Worm (Caenorhabditis elegans) whole organism, early embryonic: ENCODE data around the gene T16G12.3.

Experiments used
- B0310.2 ChIP-seq: sonication (generic microtip); optimal IDR thresholded peaks from 2 replicates; lab custom pipeline; 2016; ENCODE audit warnings: mild to moderate bottlenecking, missing genetic modification characterization, missing compliant biosample characterization
- F13C5.2 ChIP-seq: sonication (generic microtip); optimal IDR thresholded peaks from 2 replicates; lab custom pipeline; 2017; ENCODE audit warnings: mild to moderate bottlenecking, missing genetic modification characterization, inconsistent platforms, missing compliant biosample characterization
- aly-1 ChIP-seq: sonication (generic microtip); optimal IDR thresholded peaks from 2 replicates; lab custom pipeline; 2016; ENCODE audit warnings: missing genetic modification characterization, missing compliant biosample characterization
- ama-1 ChIP-seq: fragments of 150-350 bp; optimal IDR thresholded peaks from 2 replicates; lab custom pipeline; 2014
- ceh-13 ChIP-seq: fragments of 200-800 bp; sonication (Bioruptor generic); optimal IDR thresholded peaks from 2 replicates; lab custom pipeline; 2018; ENCODE audit warnings: mild to moderate bottlenecking, missing genetic modification characterization, missing compliant biosample characterization
- ceh-36 ChIP-seq: sonication (generic microtip); optimal IDR thresholded peaks from 2 replicates; lab custom pipeline; 2016; ENCODE audit warnings: missing genetic modification characterization, inconsistent platforms, missing compliant biosample characterization
- ets-7 ChIP-seq: sonication (generic microtip); optimal IDR thresholded peaks from 2 replicates; lab custom pipeline; 2016; ENCODE audit warnings: missing genotype, missing genetic modification characterization, missing compliant biosample characterization
- flt-1 ChIP-seq: fragments of 200-800 bp; sonication (Bioruptor generic); IDR thresholded peaks from 2 replicates; pipeline ENCODE4 v1.3.6; 2022; ENCODE audit warnings: missing genetic modification characterization, missing compliant biosample characterization
- hmbx-1 ChIP-seq: sonication (generic microtip); optimal IDR thresholded peaks from 2 replicates; lab custom pipeline; 2016; ENCODE audit warnings: mild to moderate bottlenecking, missing genetic modification characterization, missing compliant biosample characterization
- hmg-4 ChIP-seq: fragments of 200-800 bp; sonication (Bioruptor generic); optimal IDR thresholded peaks from 2 replicates; lab custom pipeline; 2018; ENCODE audit warnings: mild to moderate bottlenecking, missing genetic modification characterization, missing compliant biosample characterization
- hnd-1 ChIP-seq: sonication (generic microtip); optimal IDR thresholded peaks from 2 replicates; lab custom pipeline; 2016; ENCODE audit warnings: missing genetic modification characterization, missing compliant biosample characterization
- pes-1 ChIP-seq: fragments of 200-800 bp; sonication (Bioruptor generic); IDR thresholded peaks from 2 replicates; pipeline ENCODE4 v1.3.6; 2022; ENCODE audit warnings: missing genetic modification reagents, missing genetic modification characterization, missing compliant biosample characterization
- scrt-1 ChIP-seq: fragments of 200-800 bp; sonication (Bioruptor generic); IDR thresholded peaks from 2 replicates; pipeline ENCODE4 v1.3.6; 2022; ENCODE audit warnings: missing genetic modification characterization, missing compliant biosample characterization
- sea-1 ChIP-seq: fragments of 200-800 bp; sonication (Bioruptor generic); conservative IDR thresholded peaks from 2 replicates; pipeline ENCODE4 v1.3.6; 2022; ENCODE audit warnings: missing genetic modification characterization, missing compliant biosample characterization
- tbx-11 ChIP-seq: fragments of 200-800 bp; sonication (Bioruptor generic); IDR thresholded peaks from 2 replicates; pipeline ENCODE4 v1.3.6; 2022; ENCODE audit warnings: missing genetic modification characterization, missing compliant biosample characterization
- tbx-37 ChIP-seq: fragments of 200-800 bp; sonication (Bioruptor generic); conservative IDR thresholded peaks from 2 replicates; pipeline ENCODE4 v1.3.6; 2022; ENCODE audit warnings: missing genetic modification reagents, missing genetic modification characterization, missing compliant biosample characterization
- tra-4 ChIP-seq: sonication (generic microtip); optimal IDR thresholded peaks from 2 replicates; lab custom pipeline; 2017; ENCODE audit warnings: missing genetic modification characterization, missing compliant biosample characterization

T16G12.3 gene

DNA sequence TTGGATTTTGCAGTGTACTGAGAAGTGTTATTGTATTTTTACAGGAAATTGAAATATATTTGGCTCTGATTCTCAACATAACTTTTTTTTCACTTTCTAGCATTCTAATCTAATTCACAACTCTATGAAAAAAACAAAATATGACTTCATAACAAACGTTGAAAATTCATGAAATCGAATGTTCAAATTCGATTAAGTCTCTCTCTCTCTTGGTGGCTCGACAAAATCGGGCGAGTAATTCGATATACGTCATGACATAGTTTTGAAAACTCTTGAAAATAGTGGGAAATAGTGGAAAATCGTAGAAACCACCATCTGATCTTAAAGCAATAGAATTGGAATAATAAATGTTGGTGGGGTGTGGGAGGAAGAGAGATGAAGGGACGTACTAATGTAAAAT is 32.4 kb upstream of the T16G12.3 start:
- TF ChIP-seq ets-7 (tag; lab: Kevin White, UChicago) = no peak
- TF ChIP-seq scrt-1 (GFP tag; lab: Robert Waterston, UW) = no peak
- TF ChIP-seq ceh-36 = no peak
- TF ChIP-seq tbx-11 (GFP tag; lab: Robert Waterston, UW) = no peak
- TF ChIP-seq tbx-37 = no peak
- no peak for TF ChIP-seq F13C5.2 (tag; lab: Kevin White, UChicago)
- no peak for TF ChIP-seq B0310.2 (tag; lab: Kevin White, UChicago)
- no peak for TF ChIP-seq hnd-1 (tag; lab: Kevin White, UChicago)
- no peak for TF ChIP-seq hmbx-1 (tag; lab: Kevin White, UChicago)

DNA sequence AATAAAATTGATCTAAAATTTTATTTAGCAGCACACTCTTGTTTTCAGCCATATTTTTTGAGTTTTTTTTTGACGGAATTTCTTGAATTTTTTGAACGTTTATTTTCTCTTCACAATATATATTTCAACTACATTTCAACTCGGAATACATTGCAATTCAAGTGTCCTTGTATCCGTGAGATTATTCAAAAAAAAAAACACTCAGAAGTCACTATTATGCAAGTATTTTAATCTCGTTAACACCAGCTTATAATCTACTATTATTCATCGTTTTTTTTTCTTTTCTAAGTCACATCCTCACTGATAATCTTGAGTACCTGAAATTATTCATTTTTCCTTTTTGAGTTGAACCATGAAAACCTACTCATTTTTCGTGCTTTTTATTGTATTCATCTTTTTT is 27.0 kb upstream of the T16G12.3 start, which contains the start of gene ins-21:
TSS of gene ins-21 (plus strand) at position 301 of the 400 bp plus-strand sequence.
- no peak for TF ChIP-seq F13C5.2 (tag; lab: Kevin White, UChicago)
- TF ChIP-seq ets-7 (tag; lab: Kevin White, UChicago) = no peak
- TF ChIP-seq hnd-1 (tag; lab: Kevin White, UChicago) = no peak
- no peak for TF ChIP-seq scrt-1 (GFP tag; lab: Robert Waterston, UW)
- no peak for TF ChIP-seq B0310.2 (tag; lab: Kevin White, UChicago)
- TF ChIP-seq ceh-13 (GFP tag; lab: Kevin White, UChicago) = no peak
- no peak for TF ChIP-seq flt-1
- no peak for TF ChIP-seq sea-1 (GFP tag; lab: Robert Waterston, UW)

DNA sequence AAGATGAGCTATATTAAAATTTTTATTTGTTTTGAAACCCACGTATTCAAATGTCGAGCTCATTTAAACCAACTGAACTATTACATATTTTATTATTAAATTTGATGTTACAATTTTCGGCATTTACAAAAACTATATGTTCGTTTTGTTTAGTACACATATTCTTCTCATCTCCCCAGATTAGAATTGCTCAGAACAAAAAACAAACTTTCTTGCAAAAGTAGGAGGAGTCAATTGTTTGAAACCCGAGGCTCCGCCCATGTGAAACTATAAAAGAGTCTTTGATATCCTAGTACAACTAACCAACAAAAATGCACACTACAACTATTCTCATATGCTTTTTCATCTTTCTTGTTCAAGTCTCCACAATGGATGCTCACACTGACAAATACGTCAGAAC is 24.4 kb upstream of the T16G12.3 start, which contains the start of gene ins-22:
TSS of gene ins-22 (plus strand) at position 301 of the 400 bp plus-strand sequence.
- no peak for TF ChIP-seq hnd-1 (tag; lab: Kevin White, UChicago)
- no peak for TF ChIP-seq ets-7 (tag; lab: Kevin White, UChicago)
- no peak for TF ChIP-seq B0310.2 (tag; lab: Kevin White, UChicago)
- no peak for TF ChIP-seq ceh-13 (GFP tag; lab: Kevin White, UChicago)
- TF ChIP-seq ama-1 = no peak
- TF ChIP-seq tra-4 (tag; lab: Kevin White, UChicago) = no peak
- TF ChIP-seq hmg-4 (GFP tag; lab: Kevin White, UChicago) = no peak
- TF ChIP-seq scrt-1 (GFP tag; lab: Robert Waterston, UW) = no peak
- no peak for TF ChIP-seq tbx-37
- no peak for TF ChIP-seq hmbx-1 (tag; lab: Kevin White, UChicago)
- no peak for TF ChIP-seq F13C5.2 (tag; lab: Kevin White, UChicago)
- no peak for TF ChIP-seq pes-1 (GFP tag; lab: Robert Waterston, UW)
- TF ChIP-seq sea-1 (GFP tag; lab: Robert Waterston, UW) = no peak
- TF ChIP-seq aly-1 = no peak
- TF ChIP-seq flt-1 = no peak
- no peak for TF ChIP-seq tbx-11 (GFP tag; lab: Robert Waterston, UW)

DNA sequence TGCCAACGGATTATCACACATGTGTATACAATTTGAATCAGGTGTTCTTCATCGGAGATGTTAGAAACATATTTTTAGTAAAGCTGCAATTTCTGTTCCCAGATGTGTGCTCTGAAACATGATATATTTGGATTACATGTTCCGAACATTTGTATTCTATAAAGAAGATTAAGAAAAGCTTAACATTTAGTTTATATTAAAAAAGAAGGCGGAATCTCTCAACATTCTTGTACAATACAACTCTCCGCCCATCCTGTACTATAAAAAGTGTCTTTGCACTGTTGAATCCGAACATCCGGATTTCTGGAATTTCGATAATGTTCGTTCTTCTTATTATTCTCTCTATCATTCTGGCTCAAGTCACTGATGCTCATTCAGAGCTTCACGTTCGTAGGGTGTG is 22.5 kb upstream of the T16G12.3 start, which contains the start of gene ins-23:
TSS of gene ins-23 (plus strand) at position 301 of the 400 bp plus-strand sequence.
- no peak for TF ChIP-seq tbx-37
- TF ChIP-seq F13C5.2 (tag; lab: Kevin White, UChicago) = no peak
- TF ChIP-seq aly-1 = no peak
- no peak for TF ChIP-seq ceh-13 (GFP tag; lab: Kevin White, UChicago)
- no peak for TF ChIP-seq hnd-1 (tag; lab: Kevin White, UChicago)
- TF ChIP-seq flt-1 = no peak
- no peak for TF ChIP-seq ceh-36
- TF ChIP-seq tbx-11 (GFP tag; lab: Robert Waterston, UW) = no peak
- TF ChIP-seq hmbx-1 (tag; lab: Kevin White, UChicago) = no peak
- TF ChIP-seq hmg-4 (GFP tag; lab: Kevin White, UChicago) = no peak
- TF ChIP-seq sea-1 (GFP tag; lab: Robert Waterston, UW) = no peak
- TF ChIP-seq B0310.2 (tag; lab: Kevin White, UChicago) = no peak
- TF ChIP-seq ets-7 (tag; lab: Kevin White, UChicago) = no peak
- no peak for TF ChIP-seq scrt-1 (GFP tag; lab: Robert Waterston, UW)
- TF ChIP-seq pes-1 (GFP tag; lab: Robert Waterston, UW) = no peak
- TF ChIP-seq ama-1 = no peak

DNA sequence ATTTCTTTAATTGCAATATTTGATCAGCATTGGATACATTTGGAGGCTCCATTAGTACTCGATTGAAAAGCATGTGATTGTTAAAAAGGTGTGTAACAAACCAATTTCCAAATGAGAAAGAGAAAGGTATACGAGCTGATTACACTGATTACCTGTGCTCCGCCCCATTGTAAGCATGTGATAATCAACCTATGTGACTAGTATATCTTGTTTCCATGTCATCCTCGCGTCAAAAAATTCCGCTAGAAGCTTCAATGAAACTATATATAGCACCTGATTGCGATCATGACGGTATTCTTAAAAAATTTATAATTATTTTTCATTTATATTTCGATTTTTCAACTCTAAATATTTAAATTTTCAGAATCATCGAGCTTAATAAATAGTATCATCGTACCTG is 19.9 kb upstream of the T16G12.3 start, which contains the start of gene M04D8.4:
TSS of gene M04D8.4 (minus strand) at position 101 of the 400 bp plus-strand sequence.
- TF ChIP-seq aly-1 (no peak), tbx-11 (GFP tag; lab: Robert Waterston, UW) (no peak), tbx-37 (no peak), B0310.2 (tag; lab: Kevin White, UChicago) (no peak), tra-4 (tag; lab: Kevin White, UChicago) (no peak), ceh-36 (no peak), ama-1 (no peak), ceh-13 (GFP tag; lab: Kevin White, UChicago) (no peak), hnd-1 (tag; lab: Kevin White, UChicago) (no peak), pes-1 (GFP tag; lab: Robert Waterston, UW) (no peak), flt-1 (no peak), sea-1 (GFP tag; lab: Robert Waterston, UW) (no peak)

DNA sequence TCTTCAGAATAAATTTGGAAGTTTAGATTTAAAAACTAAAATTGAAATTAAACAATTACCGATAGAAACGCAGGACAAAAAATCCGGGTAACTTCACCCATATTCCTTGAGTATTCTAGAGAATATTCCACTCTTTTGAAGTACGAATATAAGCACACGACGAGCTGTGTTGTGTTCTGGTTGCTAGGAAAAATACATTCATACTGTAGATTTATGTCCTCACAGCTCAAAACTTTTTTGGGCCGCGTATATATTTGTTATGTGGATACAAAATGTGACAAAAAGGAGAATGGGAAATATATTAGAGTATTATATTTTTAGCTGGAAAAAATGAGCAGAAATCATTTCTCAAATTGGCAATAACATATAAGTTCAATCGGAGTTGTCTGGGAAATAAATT is 17.2 kb upstream of the T16G12.3 start, which contains the start of gene M04D8.5:
TSS of gene M04D8.5 (minus strand) at position 101 of the 400 bp plus-strand sequence.
- TF ChIP-seq sea-1 (GFP tag; lab: Robert Waterston, UW) (no peak), tra-4 (tag; lab: Kevin White, UChicago) (no peak), ama-1 (no peak), tbx-37 (no peak), F13C5.2 (tag; lab: Kevin White, UChicago) (no peak), scrt-1 (GFP tag; lab: Robert Waterston, UW) (no peak), aly-1 (no peak), pes-1 (GFP tag; lab: Robert Waterston, UW) (no peak), hnd-1 (tag; lab: Kevin White, UChicago) (no peak), tbx-11 (GFP tag; lab: Robert Waterston, UW) (no peak), hmbx-1 (tag; lab: Kevin White, UChicago) (no peak), ets-7 (tag; lab: Kevin White, UChicago) (no peak), ceh-36 (no peak)

DNA sequence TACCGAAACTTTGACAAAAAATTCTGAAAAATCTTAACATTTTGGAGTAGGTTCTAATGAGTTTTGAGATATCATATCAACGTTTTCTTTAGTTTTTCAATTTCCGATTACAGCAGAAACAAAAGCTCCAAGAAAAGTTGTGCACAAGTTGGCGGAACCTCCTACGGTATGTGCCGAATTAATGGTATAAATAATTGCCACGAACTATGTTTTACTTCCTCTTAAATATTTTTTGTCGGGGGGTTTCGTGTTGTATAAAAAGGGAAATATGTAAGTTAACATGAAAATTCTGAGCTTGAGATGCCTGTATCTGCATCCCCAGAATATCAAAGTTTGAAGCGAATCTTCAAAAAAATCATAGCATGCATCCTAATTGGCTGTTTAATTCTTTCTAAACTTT is 16.5 kb upstream of the T16G12.3 start, which contains the start of gene M04D8.8:
TSS of gene M04D8.8 (plus strand) at position 301 of the 400 bp plus-strand sequence.
- no peak for TF ChIP-seq tra-4 (tag; lab: Kevin White, UChicago)
- TF ChIP-seq hmbx-1 (tag; lab: Kevin White, UChicago) = no peak
- no peak for TF ChIP-seq ceh-13 (GFP tag; lab: Kevin White, UChicago)
- no peak for TF ChIP-seq ets-7 (tag; lab: Kevin White, UChicago)
- no peak for TF ChIP-seq tbx-37
- TF ChIP-seq B0310.2 (tag; lab: Kevin White, UChicago) = no peak
- no peak for TF ChIP-seq aly-1
- TF ChIP-seq sea-1 (GFP tag; lab: Robert Waterston, UW) = no peak
- TF ChIP-seq hnd-1 (tag; lab: Kevin White, UChicago) = no peak
- TF ChIP-seq ceh-36 = no peak
- no peak for TF ChIP-seq pes-1 (GFP tag; lab: Robert Waterston, UW)
- no peak for TF ChIP-seq F13C5.2 (tag; lab: Kevin White, UChicago)
- TF ChIP-seq hmg-4 (GFP tag; lab: Kevin White, UChicago) = no peak
- no peak for TF ChIP-seq tbx-11 (GFP tag; lab: Robert Waterston, UW)
- no peak for TF ChIP-seq scrt-1 (GFP tag; lab: Robert Waterston, UW)
- TF ChIP-seq ama-1 = no peak
- TF ChIP-seq flt-1 = no peak
